Worm (Caenorhabditis elegans): ENCODE measurements around the gene rheb-1.

ce11 chrIII:9462785-9463467 lies 7.1 kb upstream of the rheb-1 start:
- TF ChIP-seq him-1 (tag; optimal IDR thresholded peaks at IDR 0.05) (no peak), W03F9.2 (tag; optimal IDR thresholded peaks at IDR 0.05) (no peak)

All from whole organism, L4/young adult.